Worm (Caenorhabditis elegans) whole organism, L4 larva: ENCODE measurements around the gene bris-1.

Experiments
- F37D6.2 ChIP-seq: sonication (generic microtip); optimal IDR thresholded peaks from 2 replicates; lab custom pipeline; 2016; ENCODE audit warnings: mild to moderate bottlenecking, missing genetic modification characterization, missing compliant biosample characterization
- F44E2.7 ChIP-seq: fragments of 200-800 bp; sonication (Bioruptor generic); IDR thresholded peaks from 2 replicates; pipeline ENCODE4 v2.1.2; 2022; ENCODE audit warnings: missing genetic modification characterization, missing compliant biosample characterization
- R02D3.7 ChIP-seq: fragments of 150-350 bp; sonication (generic microtip); optimal IDR thresholded peaks from 3 replicates; lab custom pipeline; 2014; ENCODE audit warnings: missing biosample characterization, missing genetic modification characterization
- Y48G9A.11 ChIP-seq: fragments of 200-800 bp; sonication (Bioruptor generic); IDR thresholded peaks from 2 replicates; pipeline ENCODE4 v1.3.6; 2022; ENCODE audit warnings: missing genetic modification reagents, missing genetic modification characterization, missing compliant biosample characterization
- aha-1 ChIP-seq: fragments of 150-350 bp; peaks from one replicate; lab custom pipeline; 2014; ENCODE audit warnings: missing biosample characterization, missing genetic modification characterization
- arid-1 ChIP-seq: fragments of 200-800 bp; sonication (Bioruptor generic); conservative IDR thresholded peaks from 2 replicates; pipeline ENCODE4 v1.3.6; 2022; ENCODE audit warnings: missing genetic modification reagents, missing genetic modification characterization, missing compliant biosample characterization
- ceh-44 ChIP-seq: fragments of 200-800 bp; sonication (Bioruptor generic); IDR thresholded peaks from 2 replicates; pipeline ENCODE4 v1.3.6; 2022; ENCODE audit warnings: missing genetic modification reagents, missing genetic modification characterization, missing compliant biosample characterization
- ceh-82 ChIP-seq: sonication (generic microtip); optimal IDR thresholded peaks from 2 replicates; lab custom pipeline; 2017; ENCODE audit warnings: missing biosample characterization, missing genetic modification characterization
- ces-1 ChIP-seq: fragments of 150-350 bp; sonication (generic microtip); optimal IDR thresholded peaks from 4 replicates; lab custom pipeline; 2014; ENCODE audit warnings: missing biosample characterization, missing genetic modification reagents, missing genetic modification characterization
- cey-2 ChIP-seq: sonication (generic microtip); optimal IDR thresholded peaks from 3 replicates; lab custom pipeline; 2017; ENCODE audit warnings: missing genetic modification characterization, mild to moderate bottlenecking, missing compliant biosample characterization, antibody characterized with exemption, borderline replicate concordance; ENCODE audit not compliant: insufficient read depth
- dmd-6 ChIP-seq: fragments of 200-800 bp; sonication (Bioruptor generic); IDR thresholded peaks from 2 replicates; pipeline ENCODE4 v1.3.6; 2022; ENCODE audit warnings: missing genetic modification reagents, missing genetic modification characterization, missing compliant biosample characterization
- fkh-10 ChIP-seq: fragments of 150-350 bp; optimal IDR thresholded peaks from 2 replicates; lab custom pipeline; 2014; ENCODE audit warnings: missing biosample characterization, missing genetic modification reagents, missing genetic modification characterization
- hlh-30 ChIP-seq: sonication (generic microtip); optimal IDR thresholded peaks from 2 replicates; lab custom pipeline; 2017; ENCODE audit warnings: antibody characterized with exemption, mild to moderate bottlenecking, missing genetic modification characterization, missing compliant biosample characterization; ENCODE audit not compliant: insufficient read depth
- lin-1 ChIP-seq: fragments of 200-800 bp; sonication (Bioruptor generic); IDR thresholded peaks from 2 replicates; pipeline ENCODE4 v1.3.6; 2022; ENCODE audit warnings: missing genetic modification reagents, missing genetic modification characterization, missing compliant biosample characterization
- lin-38 ChIP-seq: fragments of 200-800 bp; sonication (Bioruptor generic); IDR thresholded peaks from 2 replicates; pipeline ENCODE4 v1.3.6; 2022; ENCODE audit warnings: missing genetic modification reagents, missing genetic modification characterization, missing compliant biosample characterization
- lin-39 ChIP-seq: fragments of 150-350 bp; optimal IDR thresholded peaks from 2 replicates; lab custom pipeline; 2014; ENCODE audit warnings: missing biosample characterization, missing genetic modification reagents, missing genetic modification characterization
- lsy-2 ChIP-seq, 2 experiments: fragments of 150-350 bp in 1 of 2; sonication (generic microtip) in 1 of 2; optimal IDR thresholded peaks; 2 replicates each; lab custom pipeline; 2014 to 2017; ENCODE audit warnings: missing biosample characterization in 2 of 2, missing genetic modification characterization in 2 of 2
- mdl-1 ChIP-seq, 2 experiments: fragments of 150-350 bp in 1 of 2; sonication (generic microtip) in 1 of 2; optimal IDR thresholded peaks; 2 replicates each; lab custom pipeline; 2014 to 2017; ENCODE audit warnings: missing biosample characterization in 2 of 2, missing genetic modification characterization in 2 of 2
- mep-1 ChIP-seq: fragments of 150-350 bp; sonication (generic microtip); optimal IDR thresholded peaks from 3 replicates; lab custom pipeline; 2014; ENCODE audit warnings: missing biosample characterization, missing genetic modification characterization
- mes-2 ChIP-seq: sonication (generic microtip); optimal IDR thresholded peaks from 2 replicates; lab custom pipeline; 2016; ENCODE audit warnings: missing genotype, mild to moderate bottlenecking, missing genetic modification characterization, missing compliant biosample characterization; ENCODE audit not compliant: poor library complexity, severe bottlenecking
- mxl-3 ChIP-seq: fragments of 200-800 bp; sonication (Bioruptor generic); optimal IDR thresholded peaks from 2 replicates; lab custom pipeline; 2018; ENCODE audit warnings: mild to moderate bottlenecking, missing genetic modification characterization, missing compliant biosample characterization
- nhr-102 ChIP-seq: sonication (generic microtip); optimal IDR thresholded peaks from 2 replicates; lab custom pipeline; 2016; ENCODE audit warnings: mild to moderate bottlenecking, missing genetic modification characterization, moderate library complexity, missing compliant biosample characterization
- nhr-25 ChIP-seq: sonication (generic microtip); optimal IDR thresholded peaks from 2 replicates; lab custom pipeline; 2017; ENCODE audit warnings: missing genetic modification characterization, mild to moderate bottlenecking, missing compliant biosample characterization, antibody characterized with exemption, moderate library complexity, borderline replicate concordance; ENCODE audit not compliant: insufficient read depth
- nhr-41 ChIP-seq: fragments of 200-800 bp; sonication (Bioruptor generic); IDR thresholded peaks from 2 replicates; pipeline ENCODE4 v1.3.6; 2022; ENCODE audit warnings: missing genetic modification reagents, missing genetic modification characterization, missing compliant biosample characterization
- nhr-76 ChIP-seq: fragments of 150-350 bp; optimal IDR thresholded peaks from 2 replicates; lab custom pipeline; 2014; ENCODE audit warnings: missing biosample characterization, missing genetic modification characterization
- php-3 ChIP-seq: fragments of 200-800 bp; sonication (Bioruptor generic); IDR thresholded peaks from 2 replicates; pipeline ENCODE4 v1.3.6; 2022; ENCODE audit warnings: missing genetic modification reagents, missing genetic modification characterization, missing compliant biosample characterization
- rbr-2 ChIP-seq: sonication (generic microtip); optimal IDR thresholded peaks from 2 replicates; lab custom pipeline; 2016; ENCODE audit warnings: missing genotype, missing genetic modification characterization, missing compliant biosample characterization
- set-16 ChIP-seq: fragments of 200-800 bp; sonication (Bioruptor generic); IDR thresholded peaks from 2 replicates; pipeline ENCODE4 v1.3.6; 2022; ENCODE audit warnings: missing genetic modification reagents, missing genetic modification characterization, missing compliant biosample characterization
- snpc-4 ChIP-seq: fragments of 150-350 bp; optimal IDR thresholded peaks from 2 replicates; lab custom pipeline; 2014; ENCODE audit warnings: missing biosample characterization, missing genetic modification characterization
- tag-97 ChIP-seq: fragments of 200-800 bp; sonication (Bioruptor generic); IDR thresholded peaks from 2 replicates; pipeline ENCODE4 v1.3.6; 2022; ENCODE audit warnings: missing genetic modification characterization, missing compliant biosample characterization
- unc-62 ChIP-seq, 3 experiments: fragments of 150-350 bp in 1 of 3; sonication (generic microtip); optimal IDR thresholded peaks in 2 of 3; peaks in 1 of 3; 1 replicate in 1 of 3; 2 replicates in 2 of 3; lab custom pipeline; 2014 to 2017; ENCODE audit warnings: missing biosample characterization in 3 of 3, missing genetic modification characterization in 3 of 3, missing genetic modification reagents in 3 of 3, missing genotype in 1 of 3
- zfp-2 ChIP-seq: sonication (generic microtip); optimal IDR thresholded peaks from 2 replicates; lab custom pipeline; 2016; ENCODE audit warnings: mild to moderate bottlenecking, missing genetic modification characterization, missing compliant biosample characterization
- zip-11 ChIP-seq: fragments of 200-800 bp; sonication (Bioruptor generic); IDR thresholded peaks from 2 replicates; pipeline ENCODE4 v1.3.6; 2022; ENCODE audit warnings: missing genetic modification characterization, missing compliant biosample characterization

Gene bris-1

DNA sequence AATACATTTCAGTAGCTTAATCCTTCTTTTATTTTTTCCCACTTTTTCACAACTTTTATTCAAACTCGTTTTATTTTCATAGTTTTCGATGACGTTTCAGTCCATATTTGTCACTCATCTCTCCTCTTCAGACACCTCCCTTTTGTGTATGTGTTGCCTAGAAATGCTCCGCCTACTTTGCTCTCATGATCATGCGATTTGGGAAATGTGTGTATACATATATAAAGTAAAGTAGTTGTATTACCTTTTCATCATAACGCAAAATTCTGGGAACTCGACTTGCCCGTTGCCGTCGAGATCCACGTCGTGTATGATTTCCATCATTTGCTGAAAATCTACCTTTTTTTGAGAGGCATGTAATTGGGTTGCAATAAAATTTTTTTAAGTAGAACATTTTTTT, 12.9 kb upstream of the bris-1 start:
- TF ChIP-seq mes-2 (tag; lab: Kevin White, UChicago) (no peak), set-16 (GFP tag; lab: Robert Waterston, UW) (no peak), mxl-3 (GFP tag; lab: Kevin White, UChicago) (no peak), zip-11 (GFP tag; lab: Robert Waterston, UW) (no peak)

ce11 chrIV:3827724-3828123, 8.6 kb upstream of the bris-1 start:
- no peak for TF ChIP-seq F44E2.7
- TF ChIP-seq mdl-1 (tag; optimal IDR thresholded peaks at IDR 0.05; lab: Kevin White, UChicago) = peak in 1 of 2 experiments; percentile 15

DNA sequence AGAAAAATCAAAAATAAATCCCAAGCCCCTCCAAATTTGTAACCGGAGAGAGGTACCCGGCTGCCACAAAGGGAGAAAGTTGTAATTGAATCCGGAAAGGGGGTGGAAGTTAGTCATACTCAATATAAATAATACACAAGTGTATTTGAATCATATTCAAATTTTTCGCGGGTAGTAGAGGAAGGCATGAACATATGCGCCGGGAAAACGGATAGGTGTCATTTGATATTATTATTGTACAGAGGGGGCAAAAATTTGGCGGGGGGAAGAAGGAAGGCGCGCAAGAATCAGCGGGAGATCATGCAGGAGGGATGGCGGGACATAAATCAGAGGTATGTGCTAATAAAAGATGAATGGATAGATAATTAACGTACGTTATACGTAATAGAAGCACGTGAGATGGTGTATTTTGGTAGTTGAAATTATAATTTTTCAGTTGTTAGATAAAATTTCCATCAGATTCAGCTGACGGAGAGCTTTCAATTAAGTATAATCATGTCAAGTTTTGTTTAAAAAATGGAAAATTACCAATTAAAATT, 7.5 kb upstream of the bris-1 start, which contains the start of gene F28F9.3:
Gene F28F9.3, plus strand, starts transcription at position 301 of the 539 bp plus-strand sequence.
- TF ChIP-seq tag-97 (GFP tag; lab: Robert Waterston, UW) (no peak), aha-1 (peak; percentile 63)

- TF ChIP-seq mep-1 (tag; lab: Kevin White, UChicago) = no peak
- TF ChIP-seq ceh-44 (GFP tag; lab: Robert Waterston, UW) = no peak
- TF ChIP-seq snpc-4 (tag; lab: Kevin White, UChicago) = no peak
- TF ChIP-seq arid-1 (GFP tag; lab: Robert Waterston, UW) = no peak
- TF ChIP-seq zfp-2 (tag; lab: Kevin White, UChicago) = no peak
- TF ChIP-seq nhr-41 = no peak
- TF ChIP-seq ceh-82 (tag; lab: Kevin White, UChicago) = no peak
- TF ChIP-seq php-3 (GFP tag; lab: Robert Waterston, UW) = no peak
- TF ChIP-seq lin-39 (tag; lab: Kevin White, UChicago) = no peak
- TF ChIP-seq dmd-6 = no peak
- TF ChIP-seq nhr-76 (tag; lab: Kevin White, UChicago) = no peak
- TF ChIP-seq ces-1 (GFP tag; lab: Kevin White, UChicago) = no peak
- no peak for TF ChIP-seq Y48G9A.11 (GFP tag; lab: Robert Waterston, UW)
- TF ChIP-seq cey-2 (tag; lab: Kevin White, UChicago) = no peak
- TF ChIP-seq F37D6.2 (tag; lab: Kevin White, UChicago) = no peak
- no peak for TF ChIP-seq F44E2.7
- TF ChIP-seq nhr-25 = no peak
- TF ChIP-seq lin-1 = no peak
- no peak for TF ChIP-seq lin-38
- TF ChIP-seq, all 104 proteins: peak for 0
Observed at ce11 chrIV:3825388-3825787, 6.3 kb upstream of the bris-1 start.

DNA sequence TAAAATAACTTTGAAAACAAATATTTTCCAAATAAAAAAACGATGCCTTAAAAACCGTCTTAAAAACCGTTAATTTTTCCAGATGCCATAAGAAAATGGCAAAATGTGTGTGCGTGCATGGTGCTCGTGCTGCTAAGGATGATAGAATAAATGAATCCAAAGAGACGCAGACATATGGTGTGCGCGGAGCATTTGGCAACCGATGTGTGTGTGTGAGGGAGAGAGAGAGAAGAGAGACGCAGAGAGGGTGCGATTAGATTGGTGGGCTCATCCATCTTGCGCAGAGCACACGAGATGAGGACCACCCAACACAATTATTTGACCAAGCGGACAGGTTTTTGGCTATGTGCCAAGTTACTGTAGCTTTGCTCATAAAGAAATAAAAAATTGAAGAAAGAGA, 5.6 kb upstream of the bris-1 start:
- peak; percentile 60 for TF ChIP-seq hlh-30 (tag; lab: Kevin White, UChicago)
- TF ChIP-seq zfp-2 (tag; lab: Kevin White, UChicago) = no peak
- peak in 1 of 2 experiments; percentile 31 for TF ChIP-seq lsy-2 (tag; optimal IDR thresholded peaks at IDR 0.05; lab: Kevin White, UChicago)
- peak; percentile 22 for TF ChIP-seq rbr-2
- peak; percentile 53 for TF ChIP-seq fkh-10
- TF ChIP-seq aha-1 = peak; percentile 74
- TF ChIP-seq mxl-3 (GFP tag; lab: Kevin White, UChicago) = no peak
- TF ChIP-seq nhr-102 = no peak
- TF ChIP-seq lin-39 (tag; lab: Kevin White, UChicago) = no peak
- peak in 1 of 2 experiments; percentile 87 for TF ChIP-seq unc-62 (GFP tag; optimal IDR thresholded peaks at IDR 0.05 in 1 of 2; lab: Kevin White, UChicago)
- no peak for TF ChIP-seq unc-62 (tag; optimal IDR thresholded peaks at IDR 0.05; lab: Kevin White, UChicago)
- no peak for TF ChIP-seq R02D3.7 (tag; lab: Kevin White, UChicago)
- peak; percentile 8 to 49 for TF ChIP-seq mdl-1 (tag; optimal IDR thresholded peaks at IDR 0.05; lab: Kevin White, UChicago)
